Worm (Caenorhabditis elegans) whole organism, L3 larva: ENCODE data around the gene aat-3.

Experiments
- R02D3.7 ChIP-seq: fragments of 150-350 bp; optimal IDR thresholded peaks from 2 replicates; lab custom pipeline; 2014; ENCODE audit warnings: missing biosample characterization, missing genetic modification characterization
- ceh-9 ChIP-seq: sonication (generic microtip); optimal IDR thresholded peaks from 2 replicates; lab custom pipeline; 2018; ENCODE audit warnings: missing biosample characterization, missing genetic modification characterization
- fkh-10 ChIP-seq: sonication (generic microtip); optimal IDR thresholded peaks from 2 replicates; lab custom pipeline; 2017; ENCODE audit warnings: missing biosample characterization, missing genetic modification reagents, missing genetic modification characterization
- fkh-2 ChIP-seq: fragments of 150-350 bp; optimal IDR thresholded peaks from 2 replicates; lab custom pipeline; 2014; ENCODE audit warnings: missing biosample characterization, missing genetic modification reagents, missing genetic modification characterization
- hmg-11 ChIP-seq: sonication (generic microtip); optimal IDR thresholded peaks from 2 replicates; lab custom pipeline; 2016; ENCODE audit warnings: missing genetic modification characterization, missing compliant biosample characterization
- mdl-1 ChIP-seq: fragments of 150-350 bp; optimal IDR thresholded peaks from 2 replicates; lab custom pipeline; 2014; ENCODE audit warnings: missing biosample characterization, missing genetic modification characterization
- mml-1 ChIP-seq: fragments of 150-350 bp; sonication (generic microtip); optimal IDR thresholded peaks from 3 replicates; lab custom pipeline; 2014; ENCODE audit warnings: missing biosample characterization, missing genetic modification characterization
- nhr-237 ChIP-seq: fragments of 150-350 bp; optimal IDR thresholded peaks from 2 replicates; lab custom pipeline; 2014; ENCODE audit warnings: missing biosample characterization, missing genetic modification characterization
- pha-4 ChIP-seq: fragments of 150-350 bp; optimal IDR thresholded peaks from 2 replicates; lab custom pipeline; 2014; ENCODE audit warnings: missing biosample characterization, missing genetic modification reagents, missing genetic modification characterization
- pqm-1 ChIP-seq: fragments of 150-350 bp; optimal IDR thresholded peaks from 2 replicates; lab custom pipeline; 2017; ENCODE audit warnings: missing biosample characterization, missing genetic modification characterization, inconsistent platforms

ce11 chrX:2544645-2545044 is 7.4 kb upstream of the aat-3 start:
- TF ChIP-seq pqm-1 (tag; lab: Kevin White, UChicago), result peak; percentile 78
- no peak for TF ChIP-seq mml-1 (tag; lab: Kevin White, UChicago)
- no peak for TF ChIP-seq hmg-11
- TF ChIP-seq fkh-10, result no peak
- peak; percentile 21 for TF ChIP-seq pha-4 (tag; lab: Kevin White, UChicago)
- no peak for TF ChIP-seq R02D3.7
- TF ChIP-seq nhr-237 (tag; lab: Kevin White, UChicago), result no peak
- no peak for TF ChIP-seq fkh-2 (tag; lab: Kevin White, UChicago)
- no peak for TF ChIP-seq ceh-9 (tag; lab: Kevin White, UChicago)
- TF ChIP-seq mdl-1 (tag; lab: Kevin White, UChicago), result no peak
